Worm (Caenorhabditis elegans): Measurements from ENCODE around the gene T10D4.14.
A peak's percentile ranks its signal among the peaks of the same experiment; 100 is the strongest.

T10D4.14 gene

DNA sequence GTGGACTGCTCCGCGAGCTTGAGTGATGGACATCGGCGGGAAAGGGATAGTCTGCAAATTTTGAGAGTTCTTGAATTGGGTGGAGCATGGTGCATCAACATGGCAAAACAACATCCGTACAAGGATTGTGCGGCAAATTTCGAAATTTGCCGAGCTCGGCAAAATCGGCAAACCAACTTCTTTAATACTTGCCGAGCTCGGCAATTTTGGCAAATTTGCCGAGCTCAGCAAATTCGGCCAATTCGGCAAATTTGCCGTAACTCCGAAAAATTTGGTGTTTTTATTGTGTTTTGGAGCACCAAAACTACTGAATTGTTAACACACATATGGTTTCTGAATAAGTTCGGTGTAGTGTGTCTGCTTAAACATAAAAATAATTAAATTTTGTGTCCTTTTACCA lies 18.6 kb upstream of the T10D4.14 start, which contains the start of gene fbxc-55:
TSS of gene fbxc-55 (minus strand) at position 101 of the 400 bp plus-strand sequence.
- no peak for TF ChIP-seq ceh-8 (GFP tag; optimal IDR thresholded peaks at IDR 0.05)
- TF ChIP-seq fkh-8 (tag; optimal IDR thresholded peaks at IDR 0.05), result no peak
- no peak for TF ChIP-seq C04F5.9 (tag; optimal IDR thresholded peaks at IDR 0.05)
- TF ChIP-seq pag-3 (tag; optimal IDR thresholded peaks at IDR 0.05; ENCODE audit: borderline replicate concordance, insufficient read depth), result no peak
- no peak for TF ChIP-seq snpc-4 (tag; optimal IDR thresholded peaks at IDR 0.05)
- no peak for TF ChIP-seq sox-4 (tag; optimal IDR thresholded peaks at IDR 0.05)
- TF ChIP-seq snu-23 (GFP tag; optimal IDR thresholded peaks at IDR 0.05), result no peak
- no peak for TF ChIP-seq nhr-85 (tag)
- TF ChIP-seq C34B4.2 (tag; optimal IDR thresholded peaks at IDR 0.05), result no peak
- no peak for TF ChIP-seq elt-2 (tag; optimal IDR thresholded peaks at IDR 0.05)
- TF ChIP-seq elt-3 (tag; optimal IDR thresholded peaks at IDR 0.05), result no peak

DNA sequence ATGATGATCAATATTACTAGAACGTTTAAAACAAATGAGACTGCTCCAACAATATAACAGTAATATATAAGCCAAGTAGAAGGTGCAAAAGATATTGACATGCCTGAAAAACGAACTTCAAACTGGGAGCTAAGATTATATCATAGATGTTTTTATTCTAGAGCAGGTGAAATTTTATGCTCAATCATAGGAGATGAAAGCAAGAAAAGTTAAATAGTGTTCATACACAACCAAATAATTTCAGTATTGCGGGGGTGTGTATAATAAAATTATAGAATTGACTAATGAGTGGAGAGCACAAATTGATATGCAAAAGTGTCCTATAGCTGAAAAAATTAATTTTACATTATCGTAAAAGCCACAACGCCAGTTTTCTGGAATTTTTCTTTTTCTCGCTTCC lies 7.5 kb upstream of the T10D4.14 start, which contains the start of gene sri-34:
TSS of gene sri-34 (minus strand) at position 101 of the 400 bp plus-strand sequence.
- TF ChIP-seq lin-39 (tag; optimal IDR thresholded peaks at IDR 0.05), result no peak
- no peak for TF ChIP-seq ceh-8 (GFP tag; optimal IDR thresholded peaks at IDR 0.05)
- no peak for TF ChIP-seq ets-5 (GFP tag; IDR thresholded peaks at IDR 0.05)
- TF ChIP-seq ztf-4 (tag; optimal IDR thresholded peaks at IDR 0.05), result no peak
- no peak for TF ChIP-seq snpc-4 (tag; optimal IDR thresholded peaks at IDR 0.05)
- no peak for TF ChIP-seq nhr-71 (tag; optimal IDR thresholded peaks at IDR 0.05)
- TF ChIP-seq unc-62 (GFP tag; optimal IDR thresholded peaks at IDR 0.05), result no peak
- TF ChIP-seq elt-2 (tag; optimal IDR thresholded peaks at IDR 0.05), result no peak
- TF ChIP-seq nhr-28 (tag; optimal IDR thresholded peaks at IDR 0.05), result no peak
- TF ChIP-seq swsn-7 (tag; optimal IDR thresholded peaks at IDR 0.05), result no peak
- no peak for TF ChIP-seq fkh-8 (tag; optimal IDR thresholded peaks at IDR 0.05)
- TF ChIP-seq pag-3 (tag; optimal IDR thresholded peaks at IDR 0.05; ENCODE audit: borderline replicate concordance, insufficient read depth), result no peak
- no peak for TF ChIP-seq ceh-90 (tag; optimal IDR thresholded peaks at IDR 0.05)
- TF ChIP-seq alr-1 (tag; optimal IDR thresholded peaks at IDR 0.05; ENCODE audit: borderline replicate concordance), result no peak
- TF ChIP-seq nhr-237 (tag; optimal IDR thresholded peaks at IDR 0.05), result no peak
- TF ChIP-seq blmp-1 (tag; optimal IDR thresholded peaks at IDR 0.05), result no peak
- no peak for TF ChIP-seq ces-1 (GFP tag; optimal IDR thresholded peaks at IDR 0.05)
- no peak for TF ChIP-seq nhr-90 (tag; optimal IDR thresholded peaks at IDR 0.05; ENCODE audit: poor library complexity)
- TF ChIP-seq aha-1 (tag; optimal IDR thresholded peaks at IDR 0.05), result no peak

DNA sequence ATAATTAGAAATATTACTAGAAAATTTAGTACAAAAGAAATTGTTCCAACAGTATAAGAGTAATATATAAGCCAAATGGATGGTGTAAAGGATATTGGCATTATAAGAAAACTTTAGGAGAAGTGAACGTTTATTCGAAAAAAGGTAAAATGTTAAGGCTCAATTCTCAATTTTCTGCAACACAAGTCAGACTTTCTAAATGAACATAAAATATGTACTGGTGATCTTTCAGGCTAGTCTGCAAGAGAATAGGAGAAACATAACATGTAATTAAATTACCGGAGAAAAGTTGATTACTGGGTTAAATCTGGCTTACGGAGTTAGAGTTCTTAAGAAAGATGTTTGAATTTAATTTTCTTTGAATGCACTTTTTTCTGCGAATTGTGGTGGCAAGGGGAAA lies 5.2 kb upstream of the T10D4.14 start, which contains the start of gene sri-33:
TSS of gene sri-33 (minus strand) at position 101 of the 400 bp plus-strand sequence.
- TF ChIP-seq fkh-8 (tag; optimal IDR thresholded peaks at IDR 0.05), result peak; percentile 57
- no peak for TF ChIP-seq efl-3 (GFP tag; optimal IDR thresholded peaks at IDR 0.05)

ce11 chrII:3154383-3154782 lies 2.9 kb upstream of the T10D4.14 start, which contains the start of gene sri-32:
TSS of gene sri-32 (minus strand) at chrII:3154483.
- TF ChIP-seq mef-2 (tag; optimal IDR thresholded peaks at IDR 0.05) (no peak), tlp-1 (tag; optimal IDR thresholded peaks at IDR 0.05) (no peak), ceh-63 (GFP tag; optimal IDR thresholded peaks at IDR 0.05) (no peak), nhr-85 (tag) (no peak), mab-9 (GFP tag; IDR thresholded peaks at IDR 0.05) (no peak), ama-1 (optimal IDR thresholded peaks at IDR 0.05) (no peak), mdl-1 (tag; optimal IDR thresholded peaks at IDR 0.05) (no peak), snpc-4 (tag; optimal IDR thresholded peaks at IDR 0.05) (no peak), ceh-90 (tag; optimal IDR thresholded peaks at IDR 0.05) (no peak), fos-1 (tag; optimal IDR thresholded peaks at IDR 0.05) (no peak), pax-3 (tag; optimal IDR thresholded peaks at IDR 0.05) (no peak), lsy-2 (tag; optimal IDR thresholded peaks at IDR 0.05) (no peak), ces-1 (GFP tag; optimal IDR thresholded peaks at IDR 0.05) (no peak), vab-15 (tag; optimal IDR thresholded peaks at IDR 0.05) (no peak)
